Worm (Caenorhabditis elegans) whole organism, mixed stage, embryonic: ENCODE results near the gene gck-3.

Source experiments
- M03D4.4 ChIP-seq: sonication (generic microtip); optimal IDR thresholded peaks from 2 replicates; lab custom pipeline; 2017; ENCODE audit warnings: mild to moderate bottlenecking, missing genetic modification characterization, missing compliant biosample characterization
- bed-3 ChIP-seq: fragments of 200-800 bp; sonication (Bioruptor generic); optimal IDR thresholded peaks from 3 replicates; lab custom pipeline; 2018; ENCODE audit warnings: mild to moderate bottlenecking, missing genetic modification characterization, moderate library complexity, missing compliant biosample characterization
- blmp-1 ChIP-seq: fragments of 150-350 bp; optimal IDR thresholded peaks from 2 replicates; lab custom pipeline; 2014; ENCODE audit warnings: missing biosample characterization, missing genetic modification characterization
- ceh-39 ChIP-seq: fragments of 150-350 bp; optimal IDR thresholded peaks from 2 replicates; lab custom pipeline; 2014; ENCODE audit warnings: missing biosample characterization, missing genetic modification characterization
- ces-1 ChIP-seq: fragments of 150-350 bp; optimal IDR thresholded peaks from 2 replicates; lab custom pipeline; 2014; ENCODE audit warnings: missing biosample characterization, missing genetic modification reagents, missing genetic modification characterization
- cnd-1 ChIP-seq: fragments of 200-800 bp; sonication (Bioruptor generic); optimal IDR thresholded peaks from 2 replicates; lab custom pipeline; 2018; ENCODE audit warnings: mild to moderate bottlenecking, missing genetic modification characterization, missing compliant biosample characterization
- drap-1 ChIP-seq: fragments of 200-800 bp; sonication (Bioruptor generic); optimal IDR thresholded peaks from 3 replicates; lab custom pipeline; 2018; ENCODE audit warnings: mild to moderate bottlenecking, missing genetic modification characterization, missing compliant biosample characterization
- elt-1 ChIP-seq: sonication (generic microtip); optimal IDR thresholded peaks from 2 replicates; lab custom pipeline; 2017; ENCODE audit warnings: missing genetic modification characterization, mild to moderate bottlenecking, missing compliant biosample characterization, antibody characterized with exemption, moderate library complexity, borderline replicate concordance; ENCODE audit not compliant: insufficient read depth
- elt-3 ChIP-seq: fragments of 150-350 bp; optimal IDR thresholded peaks from 2 replicates; lab custom pipeline; 2014; ENCODE audit warnings: missing biosample characterization, missing genetic modification characterization
- flh-1 ChIP-seq: fragments of 200-800 bp; sonication (Bioruptor generic); optimal IDR thresholded peaks from 2 replicates; lab custom pipeline; 2018; ENCODE audit warnings: mild to moderate bottlenecking, missing genetic modification characterization, moderate library complexity, missing compliant biosample characterization
- hlh-1 ChIP-seq: fragments of 150-350 bp; optimal IDR thresholded peaks from 2 replicates; lab custom pipeline; 2014; ENCODE audit warnings: missing biosample characterization, missing genetic modification reagents, missing genetic modification characterization
- lin-13 ChIP-seq: fragments of 150-350 bp; optimal IDR thresholded peaks from 2 replicates; lab custom pipeline; 2014; ENCODE audit warnings: missing biosample characterization, missing genetic modification characterization
- lin-32 ChIP-seq: fragments of 200-800 bp; sonication (Bioruptor generic); optimal IDR thresholded peaks from 2 replicates; lab custom pipeline; 2018; ENCODE audit warnings: mild to moderate bottlenecking, missing genetic modification characterization, missing compliant biosample characterization
- lsy-2 ChIP-seq: fragments of 150-350 bp; optimal IDR thresholded peaks from 2 replicates; lab custom pipeline; 2014; ENCODE audit warnings: missing biosample characterization, missing genetic modification characterization
- mab-5 ChIP-seq: fragments of 150-350 bp; optimal IDR thresholded peaks from 2 replicates; lab custom pipeline; 2014; ENCODE audit warnings: missing biosample characterization, missing genetic modification characterization
- mep-1 ChIP-seq: fragments of 150-350 bp; optimal IDR thresholded peaks from 2 replicates; lab custom pipeline; 2017; ENCODE audit warnings: missing biosample characterization, missing genetic modification reagents, missing genetic modification characterization, inconsistent platforms
- mls-2 ChIP-seq: sonication (generic microtip); optimal IDR thresholded peaks from 2 replicates; lab custom pipeline; 2016; ENCODE audit warnings: mild to moderate bottlenecking, missing genetic modification characterization, moderate library complexity, missing compliant biosample characterization
- nhr-12 ChIP-seq: fragments of 150-350 bp; optimal IDR thresholded peaks from 2 replicates; lab custom pipeline; 2014; ENCODE audit warnings: missing biosample characterization, missing genetic modification characterization
- nhr-237 ChIP-seq: fragments of 150-350 bp; optimal IDR thresholded peaks from 2 replicates; lab custom pipeline; 2014; ENCODE audit warnings: missing biosample characterization, missing genetic modification characterization
- nhr-28 ChIP-seq: fragments of 150-350 bp; optimal IDR thresholded peaks from 2 replicates; lab custom pipeline; 2014; ENCODE audit warnings: missing biosample characterization, missing genetic modification characterization
- nhr-76 ChIP-seq: sonication (generic microtip); optimal IDR thresholded peaks from 2 replicates; lab custom pipeline; 2017; ENCODE audit warnings: missing biosample characterization, missing genetic modification characterization
- pha-4 ChIP-seq: fragments of 150-350 bp; optimal IDR thresholded peaks from 2 replicates; lab custom pipeline; 2018; ENCODE audit warnings: missing biosample characterization, missing genetic modification reagents, missing genetic modification characterization
- sem-2 ChIP-seq: fragments of 200-800 bp; sonication (Bioruptor generic); optimal IDR thresholded peaks from 2 replicates; lab custom pipeline; 2018; ENCODE audit warnings: mild to moderate bottlenecking, missing genetic modification characterization, missing compliant biosample characterization
- snpc-4 ChIP-seq: fragments of 150-350 bp; optimal IDR thresholded peaks from 2 replicates; lab custom pipeline; 2014; ENCODE audit warnings: missing biosample characterization, missing genetic modification characterization
- sptf-1 ChIP-seq: sonication (generic microtip); optimal IDR thresholded peaks from 2 replicates; lab custom pipeline; 2017; ENCODE audit warnings: mild to moderate bottlenecking, missing genetic modification characterization, moderate library complexity, missing compliant biosample characterization
- tbx-8 ChIP-seq: fragments of 200-800 bp; sonication (Bioruptor generic); optimal IDR thresholded peaks from 2 replicates; lab custom pipeline; 2018; ENCODE audit warnings: mild to moderate bottlenecking, missing genetic modification characterization, moderate library complexity, missing compliant biosample characterization
- unc-120 ChIP-seq: sonication (generic microtip); optimal IDR thresholded peaks from 2 replicates; lab custom pipeline; 2017; ENCODE audit warnings: missing genetic modification characterization, missing compliant biosample characterization; ENCODE audit not compliant: poor library complexity, severe bottlenecking
- unc-39 ChIP-seq: fragments of 150-350 bp; optimal IDR thresholded peaks from 2 replicates; lab custom pipeline; 2014; ENCODE audit warnings: missing biosample characterization, missing genetic modification characterization
- unc-62 ChIP-seq: fragments of 150-350 bp; optimal IDR thresholded peaks from 2 replicates; lab custom pipeline; 2014; ENCODE audit warnings: missing biosample characterization, missing genetic modification reagents, missing genetic modification characterization
- zip-8 ChIP-seq: fragments of 150-350 bp; optimal IDR thresholded peaks from 2 replicates; lab custom pipeline; 2014; ENCODE audit warnings: missing biosample characterization, missing genetic modification characterization

The gck-3 gene

DNA sequence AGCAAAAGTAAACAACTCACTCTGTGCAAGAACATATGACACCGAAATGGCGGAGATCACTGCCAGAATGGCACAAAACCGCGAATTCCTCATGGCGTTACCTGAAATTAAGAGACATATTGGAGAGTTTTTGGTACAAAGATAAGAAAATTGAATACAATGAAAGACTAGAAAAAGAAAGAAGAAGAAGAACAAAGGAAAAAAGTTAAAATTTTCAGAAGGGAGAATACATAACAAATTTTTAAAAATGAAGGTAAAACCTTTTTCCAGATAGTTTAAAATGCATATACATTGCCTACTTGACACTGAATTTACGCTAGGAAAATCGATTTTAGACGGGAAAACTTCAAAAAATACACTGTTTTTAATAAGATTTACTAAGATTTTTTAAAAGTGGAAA lies 34.6 kb upstream of the gck-3 start, which contains the start of gene lon-8:
TSS of gene lon-8 (minus strand) at position 101 of the 400 bp plus-strand sequence.
- TF ChIP-seq lsy-2 (no peak), elt-3 (no peak), sptf-1 (tag; lab: Kevin White, UChicago) (no peak), nhr-12 (tag; lab: Kevin White, UChicago) (no peak), drap-1 (GFP tag; lab: Kevin White, UChicago) (no peak), bed-3 (GFP tag; lab: Kevin White, UChicago) (no peak), tbx-8 (GFP tag; lab: Kevin White, UChicago) (no peak), unc-120 (tag; lab: Kevin White, UChicago) (no peak), mep-1 (no peak), lin-13 (tag; lab: Kevin White, UChicago) (no peak), mab-5 (no peak), nhr-237 (no peak), lin-32 (GFP tag; lab: Kevin White, UChicago) (no peak)
- TF ChIP-seq, all 35 proteins: peak for 0

DNA sequence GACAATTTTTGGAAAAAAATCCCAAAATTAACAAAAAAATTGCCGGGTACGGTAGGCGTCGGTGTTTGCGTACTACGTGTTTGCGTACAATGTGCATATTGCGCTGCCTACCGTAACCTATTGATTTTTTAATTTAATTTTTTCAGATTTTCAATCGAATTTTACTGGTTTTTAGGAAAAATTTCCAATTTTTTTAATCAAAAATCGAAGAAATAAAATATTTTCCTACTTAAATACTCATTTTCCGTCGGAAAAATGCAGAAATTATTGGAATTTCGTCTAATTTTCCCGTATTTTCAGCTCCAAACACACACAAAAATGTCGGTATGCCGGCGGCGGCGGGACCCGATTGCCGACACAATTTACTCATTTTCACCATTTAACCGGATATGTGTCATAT lies 19.3 kb upstream of the gck-3 start, which contains the start of gene Y59A8B.21:
TSS of gene Y59A8B.21 (plus strand) at position 301 of the 400 bp plus-strand sequence.
- TF ChIP-seq nhr-237 (no peak), lin-32 (GFP tag; lab: Kevin White, UChicago) (no peak), hlh-1 (tag; lab: Kevin White, UChicago) (no peak), ceh-39 (no peak), sptf-1 (tag; lab: Kevin White, UChicago) (no peak), cnd-1 (tag; lab: Kevin White, UChicago) (no peak), unc-39 (tag; lab: Kevin White, UChicago) (no peak), unc-62 (GFP tag; lab: Kevin White, UChicago) (no peak), blmp-1 (tag; lab: Kevin White, UChicago) (no peak), M03D4.4 (tag; lab: Kevin White, UChicago) (no peak), mls-2 (tag; lab: Kevin White, UChicago) (no peak), flh-1 (GFP tag; lab: Kevin White, UChicago) (no peak), mab-5 (no peak), nhr-76 (tag; lab: Kevin White, UChicago) (no peak), elt-1 (tag; lab: Kevin White, UChicago) (no peak), zip-8 (tag; lab: Kevin White, UChicago) (no peak), ces-1 (GFP tag; lab: Kevin White, UChicago) (no peak), snpc-4 (tag; lab: Kevin White, UChicago) (no peak), lin-13 (tag; lab: Kevin White, UChicago) (no peak), nhr-28 (tag; lab: Kevin White, UChicago) (no peak)

DNA sequence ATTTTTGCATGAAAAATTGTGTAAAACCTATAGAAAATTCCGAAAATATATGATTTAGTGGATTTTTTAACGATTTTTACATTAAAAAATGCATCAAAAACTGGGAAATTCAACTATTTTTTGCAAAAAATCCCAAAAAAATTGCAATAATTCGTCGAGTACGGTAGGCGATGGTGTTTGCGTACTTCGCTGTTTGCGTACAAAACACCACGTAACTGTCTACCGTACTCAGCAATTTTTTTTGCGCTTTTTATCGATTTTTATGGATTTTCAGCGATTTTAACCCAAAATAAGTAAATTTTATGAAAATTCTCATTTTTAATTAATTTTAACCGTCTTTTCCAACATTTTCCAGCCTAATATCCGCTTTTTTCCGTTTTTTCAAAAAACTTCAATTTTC lies 16.3 kb upstream of the gck-3 start:
- TF ChIP-seq nhr-76 (tag; lab: Kevin White, UChicago) (no peak), sem-2 (no peak), lsy-2 (peak; percentile 86)

DNA sequence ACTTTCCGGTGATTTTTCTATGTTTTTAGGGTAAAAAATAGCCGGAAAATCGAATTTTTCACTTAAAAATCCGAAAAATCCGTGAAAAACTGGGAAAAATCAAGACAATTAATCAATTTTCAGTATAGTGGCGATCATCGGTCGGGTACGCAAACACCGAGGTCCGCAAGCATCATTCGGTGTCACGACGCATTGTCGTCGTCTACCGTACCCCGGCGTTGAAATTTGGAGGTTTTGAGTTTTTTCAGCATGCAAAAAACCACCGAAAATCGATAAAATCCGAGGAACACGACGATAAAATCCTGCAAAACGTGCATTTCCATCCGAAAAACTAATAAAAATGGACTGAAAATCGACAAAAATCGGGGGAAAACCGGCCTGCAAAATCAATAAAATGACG lies 15.1 kb upstream of the gck-3 start:
- TF ChIP-seq nhr-237, result peak; percentile 10
- peak; percentile 58 for TF ChIP-seq drap-1 (GFP tag; lab: Kevin White, UChicago)
- no peak for TF ChIP-seq elt-1 (tag; lab: Kevin White, UChicago)
- peak; percentile 96 for TF ChIP-seq lsy-2
- peak; percentile 66 for TF ChIP-seq mep-1
- no peak for TF ChIP-seq elt-3
- TF ChIP-seq bed-3 (GFP tag; lab: Kevin White, UChicago), result no peak
- peak; percentile 48 for TF ChIP-seq ces-1 (GFP tag; lab: Kevin White, UChicago)
- no peak for TF ChIP-seq pha-4 (tag; lab: Kevin White, UChicago)

DNA sequence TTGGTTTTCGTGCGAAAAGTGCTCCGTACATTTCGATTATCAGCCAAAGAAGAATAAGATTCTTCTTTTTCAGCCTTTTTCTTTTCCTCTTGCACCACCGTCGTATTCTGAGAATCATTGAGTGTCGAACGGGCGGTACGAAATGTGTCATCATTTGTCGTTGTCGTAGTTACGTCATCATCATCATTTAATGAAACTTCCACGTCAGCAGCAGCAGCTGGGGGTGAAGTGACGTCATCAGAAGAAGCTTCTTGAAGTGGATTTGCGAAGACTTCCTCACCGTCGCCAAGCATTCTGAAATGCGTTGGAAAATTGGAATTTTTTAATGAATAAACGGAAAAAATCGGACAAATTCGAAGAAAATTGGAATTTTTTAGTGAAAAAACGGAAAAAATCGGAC lies 13.1 kb upstream of the gck-3 start, which contains the start of gene snx-6:
TSS of gene snx-6 (minus strand) at position 294 of the 400 bp plus-strand sequence.
- TF ChIP-seq nhr-237, result no peak
- TF ChIP-seq bed-3 (GFP tag; lab: Kevin White, UChicago), result no peak
- peak; percentile 94 for TF ChIP-seq zip-8 (tag; lab: Kevin White, UChicago)
- TF ChIP-seq ceh-39, result no peak

DNA sequence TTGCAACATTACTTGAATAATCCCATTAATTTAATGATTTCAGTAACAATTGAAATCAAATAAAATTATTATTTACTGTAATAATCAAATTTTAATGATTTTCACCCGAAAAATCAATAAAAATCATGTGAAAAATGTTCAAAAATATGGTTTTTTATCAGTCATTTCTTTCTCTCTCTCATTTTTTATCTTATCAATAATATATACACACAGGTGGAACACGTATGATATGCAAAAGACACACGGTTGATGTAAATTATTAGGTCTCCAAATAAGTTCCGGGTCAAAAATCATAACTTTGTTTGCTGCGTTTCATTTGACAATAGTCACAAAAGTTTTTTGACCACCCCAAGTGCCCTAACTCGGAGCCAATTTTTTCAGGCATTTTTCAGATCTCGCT lies 11.6 kb upstream of the gck-3 start:
- TF ChIP-seq pha-4 (tag; lab: Kevin White, UChicago) (no peak), tbx-8 (GFP tag; lab: Kevin White, UChicago) (no peak), ces-1 (GFP tag; lab: Kevin White, UChicago) (no peak), lsy-2 (no peak), sem-2 (no peak), snpc-4 (tag; lab: Kevin White, UChicago) (no peak)
